Fruit fly (Drosophila melanogaster): ENCODE measurements around the gene vn.
A peak's percentile ranks its signal among the peaks of the same experiment; 100 is the strongest.

The vn gene

dm6 chr3L:5770817-5771425 lies 74.5 kb downstream of the vn start (continued):
- TF ChIP-seq aop (GFP tag; IDR thresholded peaks at IDR 0.05) = no peak
- no peak for TF ChIP-seq Doc2 (GFP tag; IDR thresholded peaks at IDR 0.05)
- peak; percentile 89 for TF ChIP-seq CG12391 (tag; optimal IDR thresholded peaks at IDR 0.05)
- TF ChIP-seq sim (GFP tag; IDR thresholded peaks at IDR 0.05) = no peak
- peak; percentile 80 for TF ChIP-seq CG12299 (tag; optimal IDR thresholded peaks at IDR 0.05)
- peak; percentile 41; the same call in 1 of the 2 replicates for TF ChIP-seq Taf1 (GFP tag; IDR thresholded peaks at IDR 0.05)
- TF ChIP-seq CG17829 (tag; optimal IDR thresholded peaks at IDR 0.05) = peak; percentile 81
- peak; percentile 31 for TF ChIP-seq CG17802 (tag; optimal IDR thresholded peaks at IDR 0.05)
- TF ChIP-seq gt (GFP tag; IDR thresholded peaks at IDR 0.05) = no peak
- peak; percentile 70 for TF ChIP-seq ash1 (GFP tag; optimal IDR thresholded peaks at IDR 0.05)
- peak; percentile 52 for TF ChIP-seq CG4617 (GFP tag; optimal IDR thresholded peaks at IDR 0.05; ENCODE audit: borderline replicate concordance)
- no peak for TF ChIP-seq Trl (optimal IDR thresholded peaks at IDR 0.05)
- TF ChIP-seq Trl (GFP tag; optimal IDR thresholded peaks at IDR 0.05) = peak; percentile 92
- peak; percentile 91 for TF ChIP-seq shn (GFP tag; optimal IDR thresholded peaks at IDR 0.05)
- peak; percentile 79 for TF ChIP-seq Fer2 (tag; optimal IDR thresholded peaks at IDR 0.05)
- TF ChIP-seq Dref (GFP tag; IDR thresholded peaks at IDR 0.05) = 0 out of 2 replicates have a peak, but pooled peaks have one; percentile 24
- TF ChIP-seq CG17912 (GFP tag; optimal IDR thresholded peaks at IDR 0.05) = peak; percentile 55
- TF ChIP-seq CG12744 (GFP tag; optimal IDR thresholded peaks at IDR 0.05) = peak; percentile 74
- TF ChIP-seq ap (GFP tag; IDR thresholded peaks at IDR 0.05) = peak; percentile 48; the same call in 1 of the 2 replicates
- TF ChIP-seq HLH3B (GFP tag; IDR thresholded peaks at IDR 0.05) = peak; percentile 54
- TF ChIP-seq ttk (GFP tag; IDR thresholded peaks at IDR 0.05) = peak; percentile 41; the same call in 1 of the 2 replicates
- TF ChIP-seq ken (GFP tag; IDR thresholded peaks at IDR 0.05) = 0 out of 3 replicates have a peak, but pooled peaks have one; percentile 40
- peak; percentile 86 for TF ChIP-seq CG15601 (tag; optimal IDR thresholded peaks at IDR 0.05)
- TF ChIP-seq br (optimal IDR thresholded peaks at IDR 0.05) = no peak
- peak; percentile 64 for TF ChIP-seq CG31388 (GFP tag; optimal IDR thresholded peaks at IDR 0.05)
- peak; percentile 83 for TF ChIP-seq Camta (GFP tag; optimal IDR thresholded peaks at IDR 0.05)
- TF ChIP-seq CG9932 (GFP tag; IDR thresholded peaks at IDR 0.05) = peak; percentile 82
- TF ChIP-seq chinmo (GFP tag; IDR thresholded peaks at IDR 0.05; ENCODE audit: partially characterized antibody) = peak; percentile 58; the same call in 1 of the 4 replicates
- peak; percentile 84 for TF ChIP-seq CG12104 (GFP tag; optimal IDR thresholded peaks at IDR 0.05)
- TF ChIP-seq CG34376 (GFP tag; optimal IDR thresholded peaks at IDR 0.05) = peak; percentile 94
- TF ChIP-seq CG15479 (GFP tag; optimal IDR thresholded peaks at IDR 0.05) = no peak
- peak; percentile 86 for TF ChIP-seq CG10209 (GFP tag; optimal IDR thresholded peaks at IDR 0.05)
- TF ChIP-seq CG7786 (GFP tag; optimal IDR thresholded peaks at IDR 0.05) = peak; percentile 92
- TF ChIP-seq p53 (GFP tag; optimal IDR thresholded peaks at IDR 0.05) = peak; percentile 75
- TF ChIP-seq sr (GFP tag; IDR thresholded peaks at IDR 0.05) = no peak
- TF ChIP-seq CG9797 (GFP tag; optimal IDR thresholded peaks at IDR 0.05) = peak; percentile 25
- TF ChIP-seq grau (tag; optimal IDR thresholded peaks at IDR 0.05) = peak; percentile 89
- no peak for TF ChIP-seq CG2129 (GFP tag; IDR thresholded peaks at IDR 0.05; ENCODE audit: partially characterized antibody)
- peak; percentile 77 for TF ChIP-seq Mad (GFP tag; optimal IDR thresholded peaks at IDR 0.05)
- no peak for TF ChIP-seq ro (GFP tag; IDR thresholded peaks at IDR 0.05)
- TF ChIP-seq salm (tag; optimal IDR thresholded peaks at IDR 0.05) = peak; percentile 72
- TF ChIP-seq CG42726 (GFP tag; IDR thresholded peaks at IDR 0.05; ENCODE audit: partially characterized antibody) = peak; percentile 67; the same call in 1 of the 2 replicates
- TF ChIP-seq oc (tag; optimal IDR thresholded peaks at IDR 0.05) = peak; percentile 64
- peak; percentile 85 for TF ChIP-seq CG12155 (GFP tag; optimal IDR thresholded peaks at IDR 0.05)
- peak; percentile 73 for TF ChIP-seq stwl (tag; optimal IDR thresholded peaks at IDR 0.05)
- peak; percentile 68 for TF ChIP-seq zen (tag; optimal IDR thresholded peaks at IDR 0.05)
- TF ChIP-seq her (GFP tag; optimal IDR thresholded peaks at IDR 0.05) = peak; percentile 86
- TF ChIP-seq dmrt11E (tag; optimal IDR thresholded peaks at IDR 0.05) = peak; percentile 80
- no peak for TF ChIP-seq CG7745 (tag; optimal IDR thresholded peaks at IDR 0.05)
- peak; percentile 87 for TF ChIP-seq unpg (GFP tag; optimal IDR thresholded peaks at IDR 0.05)

All from whole organism, embryonic.